Worm (Caenorhabditis elegans): ENCODE measurements around the gene best-22.

- no peak for TF ChIP-seq nhr-6 (tag; optimal IDR thresholded peaks at IDR 0.05)
- TF ChIP-seq egl-43 (GFP tag; IDR thresholded peaks at IDR 0.05), result no peak
- no peak for TF ChIP-seq unc-130 (GFP tag; optimal IDR thresholded peaks at IDR 0.05)
- no peak for TF ChIP-seq mes-2 (tag; optimal IDR thresholded peaks at IDR 0.05; ENCODE audit: poor library complexity, severe bottlenecking)
- no peak for TF ChIP-seq lin-39 (tag; optimal IDR thresholded peaks at IDR 0.05)
- TF ChIP-seq snpc-4 (tag; optimal IDR thresholded peaks at IDR 0.05), result no peak
- no peak for TF ChIP-seq unc-62 (GFP tag; optimal IDR thresholded peaks at IDR 0.05 in 1 of 2)
- no peak for TF ChIP-seq unc-62 (tag; optimal IDR thresholded peaks at IDR 0.05)
Measured at ce11 chrIV:12403440-12403839, 53.7 kb downstream of the best-22 start.

Data from whole organism, L4 larva.